Worm (Caenorhabditis elegans) whole organism, mixed stage, embryonic: ENCODE measurements around the gene obr-1.

Source experiments
- elt-3 ChIP-seq: fragments of 150-350 bp; optimal IDR thresholded peaks from 2 replicates; lab custom pipeline; 2014; ENCODE audit warnings: missing biosample characterization, missing genetic modification characterization
- lin-13 ChIP-seq: fragments of 150-350 bp; optimal IDR thresholded peaks from 2 replicates; lab custom pipeline; 2014; ENCODE audit warnings: missing biosample characterization, missing genetic modification characterization
- lsy-2 ChIP-seq: fragments of 150-350 bp; optimal IDR thresholded peaks from 2 replicates; lab custom pipeline; 2014; ENCODE audit warnings: missing biosample characterization, missing genetic modification characterization
- mab-5 ChIP-seq: fragments of 150-350 bp; optimal IDR thresholded peaks from 2 replicates; lab custom pipeline; 2014; ENCODE audit warnings: missing biosample characterization, missing genetic modification characterization
- mls-2 ChIP-seq: sonication (generic microtip); optimal IDR thresholded peaks from 2 replicates; lab custom pipeline; 2016; ENCODE audit warnings: mild to moderate bottlenecking, missing genetic modification characterization, moderate library complexity, missing compliant biosample characterization
- nhr-12 ChIP-seq: fragments of 150-350 bp; optimal IDR thresholded peaks from 2 replicates; lab custom pipeline; 2014; ENCODE audit warnings: missing biosample characterization, missing genetic modification characterization
- nhr-28 ChIP-seq: fragments of 150-350 bp; optimal IDR thresholded peaks from 2 replicates; lab custom pipeline; 2014; ENCODE audit warnings: missing biosample characterization, missing genetic modification characterization
- nhr-76 ChIP-seq: sonication (generic microtip); optimal IDR thresholded peaks from 2 replicates; lab custom pipeline; 2017; ENCODE audit warnings: missing biosample characterization, missing genetic modification characterization
- pha-4 ChIP-seq: fragments of 150-350 bp; optimal IDR thresholded peaks from 2 replicates; lab custom pipeline; 2018; ENCODE audit warnings: missing biosample characterization, missing genetic modification reagents, missing genetic modification characterization
- sptf-1 ChIP-seq: sonication (generic microtip); optimal IDR thresholded peaks from 2 replicates; lab custom pipeline; 2017; ENCODE audit warnings: mild to moderate bottlenecking, missing genetic modification characterization, moderate library complexity, missing compliant biosample characterization
- unc-39 ChIP-seq: fragments of 150-350 bp; optimal IDR thresholded peaks from 2 replicates; lab custom pipeline; 2014; ENCODE audit warnings: missing biosample characterization, missing genetic modification characterization

DNA sequence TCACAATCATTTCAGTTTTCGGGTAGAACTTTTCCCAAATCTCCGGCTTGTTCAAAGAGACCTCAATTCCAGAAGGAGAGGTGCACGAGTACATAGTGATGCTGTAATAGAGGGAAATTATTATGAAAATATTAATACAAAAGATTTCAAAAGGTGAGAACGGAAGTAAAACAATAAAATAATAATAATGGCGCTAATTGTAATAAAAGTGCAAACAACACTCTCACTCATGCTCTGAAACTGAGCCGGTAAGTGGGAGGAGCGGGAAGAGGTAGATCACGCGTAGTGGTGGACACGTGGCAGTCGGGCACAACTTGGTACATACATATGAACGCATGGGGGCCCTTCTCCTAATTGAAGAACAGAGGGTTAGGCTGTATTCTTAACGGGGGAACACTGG is 43.7 kb downstream of the obr-1 start, which contains the start of gene tbx-37:
- no peak for TF ChIP-seq unc-39 (tag; lab: Kevin White, UChicago)
- TF ChIP-seq lin-13 (tag; lab: Kevin White, UChicago): no peak
- no peak for TF ChIP-seq mab-5 (tag; lab: Kevin White, UChicago)
- no peak for TF ChIP-seq pha-4 (tag; lab: Kevin White, UChicago)
- no peak for TF ChIP-seq sptf-1
- TF ChIP-seq nhr-28 (tag; lab: Kevin White, UChicago): no peak
- no peak for TF ChIP-seq mls-2 (tag; lab: Kevin White, UChicago)
- TF ChIP-seq lsy-2 (tag; lab: Kevin White, UChicago): no peak
- TF ChIP-seq nhr-76 (tag; lab: Kevin White, UChicago): no peak
- no peak for TF ChIP-seq nhr-12 (tag; lab: Kevin White, UChicago)
- TF ChIP-seq elt-3 (tag; lab: Kevin White, UChicago): no peak
